Fruit fly (Drosophila melanogaster): Measurements from ENCODE around the gene CG15561.
A peak's percentile ranks its signal among the peaks of the same experiment; 100 is the strongest.

CG15561 gene

dm6 chr3R:31218214-31218876 lies 2.6 kb upstream of the CG15561 start:
- TF ChIP-seq CG17801 (GFP tag; optimal IDR thresholded peaks at IDR 0.05; ENCODE audit: partially characterized antibody), result peak; percentile 12

dm6 chr3R:31213227-31213626 lies 2.5 kb downstream of the CG15561 start, which contains the start of the genes Zwilch and CG1542:
TSS of gene Zwilch (minus strand) at chr3R:31213376.
TSS of gene CG1542 (plus strand) at chr3R:31213458.
- peak; percentile 3 for TF ChIP-seq CG17801 (GFP tag; optimal IDR thresholded peaks at IDR 0.05; ENCODE audit: partially characterized antibody)

- no peak for TF ChIP-seq CG17801 (GFP tag; optimal IDR thresholded peaks at IDR 0.05; ENCODE audit: partially characterized antibody)
These were observed 5.1 kb downstream of the CG15561 start, which contains the start of gene chp for dm6 chr3R:31210630-31211029. TSS of gene chp (minus strand) at chr3R:31210730.

- no peak for TF ChIP-seq CG17801 (GFP tag; optimal IDR thresholded peaks at IDR 0.05; ENCODE audit: partially characterized antibody)
These were observed 18.4 kb downstream of the CG15561 start for dm6 chr3R:31197142-31197994.

- TF ChIP-seq CG17801 (GFP tag; optimal IDR thresholded peaks at IDR 0.05; ENCODE audit: partially characterized antibody), result peak; percentile 31
These were observed 19.0 kb downstream of the CG15561 start, which contains the start of gene CG1544 for dm6 chr3R:31196731-31197130. TSS of gene CG1544 (plus strand) at chr3R:31196916.

dm6 chr3R:31195695-31196113 lies 20.0 kb downstream of the CG15561 start, which contains the start of gene mesh:
TSS of gene mesh (minus strand) at chr3R:31195762.
- TF ChIP-seq CG17801 (GFP tag; optimal IDR thresholded peaks at IDR 0.05; ENCODE audit: partially characterized antibody), result no peak

- TF ChIP-seq CG17801 (GFP tag; optimal IDR thresholded peaks at IDR 0.05; ENCODE audit: partially characterized antibody), result no peak
These were observed 21.1 kb downstream of the CG15561 start for dm6 chr3R:31194627-31195026.

dm6 chr3R:31193062-31193461 lies 22.7 kb downstream of the CG15561 start, which contains the start of gene bnk:
TSS of gene bnk (plus strand) at chr3R:31193362.
- no peak for TF ChIP-seq CG17801 (GFP tag; optimal IDR thresholded peaks at IDR 0.05; ENCODE audit: partially characterized antibody)

dm6 chr3R:31181816-31182215 lies 33.9 kb downstream of the CG15561 start:
- no peak for TF ChIP-seq CG17801 (GFP tag; optimal IDR thresholded peaks at IDR 0.05; ENCODE audit: partially characterized antibody)

dm6 chr3R:31168968-31169367 lies 46.8 kb downstream of the CG15561 start, which contains the start of gene stops:
TSS of gene stops (minus strand) at chr3R:31169106.
- no peak for TF ChIP-seq CG17801 (GFP tag; optimal IDR thresholded peaks at IDR 0.05; ENCODE audit: partially characterized antibody)

- TF ChIP-seq CG17801 (GFP tag; optimal IDR thresholded peaks at IDR 0.05; ENCODE audit: partially characterized antibody), result no peak
These were observed 47.3 kb downstream of the CG15561 start for dm6 chr3R:31168429-31168828.
